Fruit fly (Drosophila melanogaster) whole organism, embryonic: ENCODE measurements around the gene CG6800.

Experiments used
- Ada2b ChIP-seq: fragments of 200-800 bp; sonication (Bioruptor generic); IDR thresholded peaks from 2 replicates; pipeline ENCODE4 v1.3.6; 2022; ENCODE audit warnings: missing biosample characterization, missing genetic modification characterization
- Atf3 ChIP-seq: fragments of 200-800 bp; sonication (Bioruptor generic); optimal IDR thresholded peaks from 3 replicates; lab custom pipeline; 2016; ENCODE audit warnings: missing biosample characterization, missing genetic modification characterization
- Bdp1 ChIP-seq: fragments of 200-800 bp; sonication (Bioruptor generic); optimal IDR thresholded peaks from 3 replicates; lab custom pipeline; 2016; ENCODE audit warnings: missing biosample characterization, missing genetic modification characterization
- CG10321 ChIP-seq: fragments of 200-800 bp; sonication (Bioruptor generic); IDR thresholded peaks from 2 replicates; pipeline ENCODE4 v1.3.6; 2022; ENCODE audit warnings: missing biosample characterization, missing genetic modification characterization
- CG12219 ChIP-seq: fragments of 200-800 bp; sonication (Bioruptor generic); optimal IDR thresholded peaks from 3 replicates; lab custom pipeline; 2018; ENCODE audit warnings: missing biosample characterization, mild to moderate bottlenecking, missing genetic modification characterization
- CG12236 ChIP-seq: fragments of 200-800 bp; sonication (Bioruptor generic); optimal IDR thresholded peaks from 2 replicates; lab custom pipeline; 2016; ENCODE audit warnings: missing biosample characterization, missing genetic modification characterization
- CG1233 ChIP-seq: fragments of 200-800 bp; sonication (Bioruptor generic); optimal IDR thresholded peaks from 4 replicates; lab custom pipeline; 2018; ENCODE audit warnings: missing biosample characterization, mild to moderate bottlenecking, missing genetic modification characterization
- CG12391 ChIP-seq: fragments of 200-800 bp; sonication (Bioruptor generic); optimal IDR thresholded peaks from 3 replicates; lab custom pipeline; 2018; ENCODE audit warnings: missing biosample characterization, mild to moderate bottlenecking, missing genetic modification characterization, moderate library complexity
- CG13123 ChIP-seq: fragments of 200-800 bp; sonication (Bioruptor generic); optimal IDR thresholded peaks from 2 replicates; lab custom pipeline; 2016; ENCODE audit warnings: missing biosample characterization, missing genetic modification characterization
- CG15011 ChIP-seq: fragments of 200-800 bp; sonication (Bioruptor generic); optimal IDR thresholded peaks from 3 replicates; lab custom pipeline; 2018; ENCODE audit warnings: missing biosample characterization, mild to moderate bottlenecking, missing genetic modification characterization
- CG15479 ChIP-seq: fragments of 200-800 bp; sonication (Bioruptor generic); optimal IDR thresholded peaks from 3 replicates; lab custom pipeline; 2019; ENCODE audit warnings: missing biosample characterization, mild to moderate bottlenecking, missing genetic modification characterization, moderate library complexity
- CG15514 ChIP-seq: fragments of 200-800 bp; sonication (Bioruptor generic); optimal IDR thresholded peaks from 3 replicates; lab custom pipeline; 2017; ENCODE audit warnings: missing biosample characterization, missing genetic modification characterization, mild to moderate bottlenecking, moderate library complexity, missing genetic modification reagents
- CG15696 ChIP-seq: fragments of 200-800 bp; sonication (Bioruptor generic); optimal IDR thresholded peaks from 2 replicates; lab custom pipeline; 2019; ENCODE audit warnings: missing biosample characterization, mild to moderate bottlenecking, missing genetic modification characterization, moderate library complexity
- CG17359 ChIP-seq: fragments of 200-800 bp; sonication (Bioruptor generic); optimal IDR thresholded peaks from 3 replicates; lab custom pipeline; 2018; ENCODE audit warnings: missing biosample characterization, mild to moderate bottlenecking, missing genetic modification characterization, moderate library complexity
- CG1832 ChIP-seq: fragments of 200-800 bp; sonication (Bioruptor generic); optimal IDR thresholded peaks from 2 replicates; lab custom pipeline; 2017; ENCODE audit warnings: missing biosample characterization, mild to moderate bottlenecking, missing genetic modification characterization, inconsistent platforms
- CG18619 ChIP-seq: fragments of 200-800 bp; sonication (Bioruptor generic); optimal IDR thresholded peaks from 3 replicates; lab custom pipeline; 2017; ENCODE audit warnings: missing biosample characterization, mild to moderate bottlenecking, missing genetic modification characterization
- CG2199 ChIP-seq: fragments of 200-800 bp; sonication (Bioruptor generic); IDR thresholded peaks from 3 replicates; pipeline ENCODE4 v1.3.6; 2022; ENCODE audit warnings: missing biosample characterization, missing genetic modification characterization
- CG30020 ChIP-seq: fragments of 200-800 bp; optimal IDR thresholded peaks from 2 replicates; lab custom pipeline; 2019; ENCODE audit warnings: missing biosample characterization, mild to moderate bottlenecking, missing genetic modification characterization, moderate library complexity
- CG30403 ChIP-seq: fragments of 200-800 bp; sonication (Bioruptor generic); optimal IDR thresholded peaks from 3 replicates; lab custom pipeline; 2016; ENCODE audit warnings: missing biosample characterization, missing genetic modification characterization
- CG32772 ChIP-seq: fragments of 200-800 bp; sonication (Bioruptor generic); IDR thresholded peaks from 2 replicates; pipeline ENCODE4 v1.3.6; 2022; ENCODE audit warnings: missing biosample characterization, missing genetic modification characterization
- CG34422 ChIP-seq: fragments of 200-800 bp; sonication (Bioruptor generic); IDR thresholded peaks from 3 replicates; pipeline ENCODE4 v1.3.6; 2022; ENCODE audit warnings: missing biosample characterization, missing genetic modification characterization
- CG4707 ChIP-seq: fragments of 200-800 bp; sonication (Bioruptor generic); optimal IDR thresholded peaks from 2 replicates; lab custom pipeline; 2018; ENCODE audit warnings: missing biosample characterization, mild to moderate bottlenecking, missing genetic modification characterization, moderate library complexity
- CG7271 ChIP-seq: fragments of 200-800 bp; sonication (Bioruptor generic); optimal IDR thresholded peaks from 2 replicates; lab custom pipeline; 2018; ENCODE audit warnings: missing biosample characterization, mild to moderate bottlenecking, missing genetic modification characterization, moderate library complexity
- CG8924 ChIP-seq: fragments of 200-800 bp; optimal IDR thresholded peaks from 3 replicates; lab custom pipeline; 2019; ENCODE audit warnings: missing biosample characterization, mild to moderate bottlenecking, missing genetic modification characterization, moderate library complexity
- CG9817 ChIP-seq: fragments of 200-800 bp; sonication (Bioruptor generic); optimal IDR thresholded peaks from 2 replicates; lab custom pipeline; 2018; ENCODE audit warnings: missing biosample characterization, mild to moderate bottlenecking, missing genetic modification characterization, moderate library complexity
- CG9932 ChIP-seq: fragments of 200-800 bp; sonication (Bioruptor generic); IDR thresholded peaks from 2 replicates; pipeline ENCODE4 v1.3.6; 2022; ENCODE audit warnings: missing biosample characterization, missing genetic modification characterization
- D ChIP-seq, 2 experiments: fragments of 200-800 bp in 1 of 2; fragments of >200 bp in 1 of 2; sonication (Bioruptor generic) in 1 of 2; optimal IDR thresholded peaks; 2 replicates in 1 of 2; 3 replicates in 1 of 2; lab custom pipeline; 2017; ENCODE audit warnings: mild to moderate bottlenecking in 1 of 2, missing biosample characterization in 1 of 2, missing genetic modification characterization in 1 of 2, missing genetic modification reagents in 1 of 2
- D19A ChIP-seq: fragments of 200-800 bp; optimal IDR thresholded peaks from 3 replicates; lab custom pipeline; 2019; ENCODE audit warnings: missing biosample characterization, mild to moderate bottlenecking, missing genetic modification characterization, moderate library complexity
- Dbx ChIP-seq: fragments of 200-800 bp; sonication (Bioruptor generic); IDR thresholded peaks from 3 replicates; pipeline ENCODE4 v1.3.6; 2022; ENCODE audit warnings: missing biosample characterization, missing genetic modification characterization
- Dip2 ChIP-seq: fragments of 200-800 bp; sonication (Bioruptor generic); IDR thresholded peaks from 2 replicates; pipeline ENCODE4 v1.3.6; 2022; ENCODE audit warnings: missing biosample characterization, missing genetic modification characterization
- ERR ChIP-seq: fragments of 200-800 bp; sonication (Bioruptor generic); optimal IDR thresholded peaks from 2 replicates; lab custom pipeline; 2016; ENCODE audit warnings: missing biosample characterization, missing genetic modification characterization
- Ets65A ChIP-seq: fragments of 200-800 bp; sonication (Bioruptor generic); peaks from one replicate; lab custom pipeline; 2016; ENCODE audit warnings: missing biosample characterization, missing genetic modification characterization
- Mrtf ChIP-seq: fragments of 200-800 bp; sonication (Bioruptor generic); IDR thresholded peaks from 3 replicates; pipeline ENCODE4 v1.3.6; 2022; ENCODE audit warnings: missing biosample characterization, missing genetic modification characterization
- Opbp ChIP-seq: fragments of 200-800 bp; sonication (Bioruptor generic); IDR thresholded peaks from 3 replicates; pipeline ENCODE4 v1.3.6; 2022; ENCODE audit warnings: missing biosample characterization, missing genetic modification characterization; ENCODE audit not compliant: partially characterized antibody
- Rfx ChIP-seq: fragments of 200-800 bp; sonication (Bioruptor generic); IDR thresholded peaks from 2 replicates; pipeline ENCODE4 v1.3.6; 2022; ENCODE audit warnings: missing biosample characterization, missing genetic modification characterization
- Sry-β ChIP-seq: fragments of 200-800 bp; sonication (Bioruptor generic); optimal IDR thresholded peaks from 2 replicates; lab custom pipeline; 2018; ENCODE audit warnings: missing biosample characterization, mild to moderate bottlenecking, missing genetic modification characterization, moderate library complexity
- Sry-δ ChIP-seq: fragments of 200-800 bp; sonication (Bioruptor generic); optimal IDR thresholded peaks from 2 replicates; lab custom pipeline; 2016; ENCODE audit warnings: missing biosample characterization, missing genetic modification characterization
- Ssrp ChIP-seq: fragments of 200-800 bp; sonication (Bioruptor generic); optimal IDR thresholded peaks from 2 replicates; lab custom pipeline; 2018; ENCODE audit warnings: missing biosample characterization, mild to moderate bottlenecking, missing genetic modification characterization, moderate library complexity
- Vsx1 ChIP-seq: fragments of 200-800 bp; sonication (Bioruptor generic); optimal IDR thresholded peaks from 2 replicates; lab custom pipeline; 2017; ENCODE audit warnings: missing biosample characterization, mild to moderate bottlenecking, missing genetic modification characterization, missing genetic modification reagents
- Xrp1 ChIP-seq: fragments of 200-800 bp; sonication (Bioruptor generic); IDR thresholded peaks from 2 replicates; pipeline ENCODE4 v1.3.6; 2022; ENCODE audit warnings: missing biosample characterization, missing genetic modification characterization
- ac ChIP-seq: fragments of 200-800 bp; sonication (Bioruptor generic); optimal IDR thresholded peaks from 3 replicates; lab custom pipeline; 2017; ENCODE audit warnings: missing biosample characterization, mild to moderate bottlenecking, missing genetic modification characterization
- crol ChIP-seq: fragments of 200-800 bp; sonication (Bioruptor generic); IDR thresholded peaks from 2 replicates; pipeline ENCODE4 v1.3.6; 2022; ENCODE audit warnings: missing biosample characterization, missing genetic modification characterization
- fd3F ChIP-seq: fragments of 200-800 bp; sonication (Bioruptor generic); optimal IDR thresholded peaks from 2 replicates; lab custom pipeline; 2018; ENCODE audit warnings: missing biosample characterization, mild to moderate bottlenecking, missing genetic modification characterization, moderate library complexity
- nom ChIP-seq: fragments of 200-800 bp; sonication (Bioruptor generic); optimal IDR thresholded peaks from 2 replicates; lab custom pipeline; 2017; ENCODE audit warnings: missing biosample characterization, missing genetic modification characterization, mild to moderate bottlenecking, moderate library complexity, missing genetic modification reagents
- org-1 ChIP-seq: fragments of 200-800 bp; sonication (Bioruptor generic); optimal IDR thresholded peaks from 2 replicates; lab custom pipeline; 2017; ENCODE audit warnings: missing biosample characterization, missing genetic modification characterization
- pan ChIP-seq, 4 experiments: fragments of >200 bp in 3 of 4; fragments of 200-800 bp in 1 of 4; sonication (Bioruptor generic) in 1 of 4; optimal IDR thresholded peaks in 3 of 4; IDR thresholded peaks in 1 of 4; 2 replicates each; pipeline versions ENCODE4 v1.3.6 to Lab custom; 2017 to 2022; ENCODE audit warnings: missing biosample characterization in 2 of 4, missing genetic modification characterization in 2 of 4, mixed read lengths in 1 of 4
- prd ChIP-seq, 3 experiments: fragments of >200 bp in 2 of 3; fragments of 200-800 bp in 1 of 3; sonication (Bioruptor generic) in 1 of 3; optimal IDR thresholded peaks in 2 of 3; IDR thresholded peaks in 1 of 3; 2 replicates in 2 of 3; 3 replicates in 1 of 3; pipeline versions ENCODE4 v1.3.6 to Lab custom; 2017 to 2022; ENCODE audit warnings: missing biosample characterization in 1 of 3, missing genetic modification characterization in 1 of 3
- stc ChIP-seq: fragments of 200-800 bp; sonication (Bioruptor generic); IDR thresholded peaks from 2 replicates; pipeline ENCODE4 v1.3.6; 2022; ENCODE audit warnings: missing biosample characterization, missing genetic modification characterization
- z ChIP-seq: fragments of 200-800 bp; sonication (Bioruptor generic); IDR thresholded peaks from 3 replicates; pipeline ENCODE4 v1.3.6; 2022; ENCODE audit warnings: missing biosample characterization, missing genetic modification characterization

Gene CG6800

dm6 chr3R:21824407-21825006 is 48.6 kb downstream of the CG6800 start:
- no peak for TF ChIP-seq Bdp1 (GFP tag; lab: Kevin White, UChicago)
- TF ChIP-seq CG15479, result peak; percentile 10
- TF ChIP-seq Ets65A (GFP tag; lab: Kevin White, UChicago), result peak; percentile 62
- TF ChIP-seq Rfx (GFP tag; lab: Robert Waterston, UW), result no peak
- TF ChIP-seq ERR, result no peak
- no peak for TF ChIP-seq Sry-δ (GFP tag; lab: Kevin White, UChicago)
- TF ChIP-seq org-1 (GFP tag; lab: Kevin White, UChicago), result no peak
- TF ChIP-seq Opbp, result no peak
- TF ChIP-seq CG32772 (GFP tag; lab: Robert Waterston, UW), result no peak
- 0 out of 3 replicates have a peak, but pooled peaks have one; percentile 43 for TF ChIP-seq CG2199 (GFP tag; lab: Robert Waterston, UW)
- no peak for TF ChIP-seq CG12236 (GFP tag; lab: Kevin White, UChicago)
- 0 out of 2 replicates have a peak, but pooled peaks have one; percentile 3 for TF ChIP-seq Ada2b (GFP tag; lab: Robert Waterston, UW)
- TF ChIP-seq CG18619 (GFP tag; lab: Kevin White, UChicago), result no peak
- no peak for TF ChIP-seq Dip2 (GFP tag; lab: Robert Waterston, UW)
- TF ChIP-seq CG34422, result no peak
- peak; percentile 87 for TF ChIP-seq D (optimal IDR thresholded peaks at IDR 0.05; lab: Kevin White, UChicago)
- TF ChIP-seq D (GFP tag; optimal IDR thresholded peaks at IDR 0.05; lab: Kevin White, UChicago), result no peak
- peak; percentile 76 for TF ChIP-seq CG1832 (GFP tag; lab: Kevin White, UChicago)
- TF ChIP-seq Ssrp (tag; lab: Kevin White, UChicago), result no peak
- TF ChIP-seq CG10321, result peak; percentile 50; the same call in 1 of the 2 replicates
- TF ChIP-seq z (GFP tag; lab: Robert Waterston, UW), result peak; percentile 63; the same call in 2 of the 3 replicates
- TF ChIP-seq Dbx (GFP tag; lab: Robert Waterston, UW), result no peak
- TF ChIP-seq nom (GFP tag; lab: Kevin White, UChicago), result peak; percentile 88
- TF ChIP-seq crol, result peak; percentile 89

DNA sequence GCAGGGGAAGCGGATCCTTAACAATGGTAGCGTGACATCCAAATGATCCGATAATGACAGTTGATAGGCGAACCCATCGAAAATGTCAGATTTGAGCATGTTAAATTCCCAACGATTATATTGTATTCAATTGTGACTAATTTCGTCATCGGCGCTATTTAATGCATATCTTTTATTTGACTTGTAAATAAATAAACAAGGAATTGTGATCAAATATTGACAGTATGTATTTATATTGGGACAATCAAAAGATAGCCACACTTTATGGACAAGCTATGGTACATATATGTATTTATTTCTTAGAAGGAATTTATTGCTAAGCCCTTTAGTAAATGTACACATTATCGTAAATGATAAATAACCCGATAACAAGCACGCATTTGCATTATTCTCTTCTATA is 49.2 kb downstream of the CG6800 start:
- no peak for TF ChIP-seq Mrtf
- peak; percentile 25 for TF ChIP-seq ac
- TF ChIP-seq CG9932 (GFP tag; lab: Robert Waterston, UW), result no peak
- peak; percentile 7 for TF ChIP-seq CG17359
- no peak for TF ChIP-seq CG12219 (GFP tag; lab: Kevin White, UChicago)
- peak; percentile 18 for TF ChIP-seq D19A (tag; lab: Kevin White, UChicago)
- TF ChIP-seq Atf3 (GFP tag; lab: Kevin White, UChicago), result no peak
- TF ChIP-seq CG13123, result no peak
- no peak for TF ChIP-seq fd3F (GFP tag; lab: Kevin White, UChicago)
- TF ChIP-seq CG30020 (tag; lab: Kevin White, UChicago), result no peak
- no peak for TF ChIP-seq stc (GFP tag; lab: Robert Waterston, UW)
- peak; percentile 93 for TF ChIP-seq CG15696 (tag; lab: Kevin White, UChicago)
- no peak for TF ChIP-seq prd (optimal IDR thresholded peaks at IDR 0.05; lab: Kevin White, UChicago)
- no peak for TF ChIP-seq prd (GFP tag; IDR thresholded peaks at IDR 0.05; lab: Robert Waterston, UW)
- TF ChIP-seq CG12391 (tag; lab: Kevin White, UChicago), result no peak
- peak; percentile 28 for TF ChIP-seq CG15011 (GFP tag; lab: Kevin White, UChicago)
- TF ChIP-seq Xrp1 (GFP tag; lab: Robert Waterston, UW), result peak; percentile 67
- no peak for TF ChIP-seq CG15479
- TF ChIP-seq CG1233, result peak; percentile 61
- no peak for TF ChIP-seq CG15514 (GFP tag; lab: Kevin White, UChicago)
- TF ChIP-seq CG8924, result peak; percentile 22
- TF ChIP-seq CG9817 (tag; lab: Kevin White, UChicago), result no peak
- TF ChIP-seq CG30403 (GFP tag; lab: Kevin White, UChicago), result no peak
- no peak for TF ChIP-seq Sry-β (GFP tag; lab: Kevin White, UChicago)
- TF ChIP-seq Vsx1, result no peak
- no peak for TF ChIP-seq CG4707 (GFP tag; lab: Kevin White, UChicago)
- TF ChIP-seq pan (optimal IDR thresholded peaks at IDR 0.05; lab: Kevin White, UChicago), result no peak
- TF ChIP-seq pan (GFP tag; optimal IDR thresholded peaks at IDR 0.05 in 1 of 2, IDR thresholded peaks at IDR 0.05 in 1 of 2), result no peak
- peak; percentile 26 for TF ChIP-seq CG7271 (tag; lab: Kevin White, UChicago)
